Worm (Caenorhabditis elegans) whole organism, L2 larva: ENCODE results near the gene T05A7.11.
"Not testable (repeated sequence)": the region's sequence is repeated elsewhere in the genome, so short reads cannot be mapped to it uniquely, and the experiment has no call there.

Experiments used
- C34F6.9 ChIP-seq: fragments of 150-350 bp; optimal IDR thresholded peaks from 2 replicates; lab custom pipeline; 2014; ENCODE audit warnings: missing biosample characterization, missing genetic modification characterization
- F13H6.1 ChIP-seq: sonication (generic microtip); optimal IDR thresholded peaks from 2 replicates; lab custom pipeline; 2016; ENCODE audit warnings: missing genetic modification characterization, missing compliant biosample characterization
- R02D3.7 ChIP-seq: fragments of 150-350 bp; optimal IDR thresholded peaks from 2 replicates; lab custom pipeline; 2014; ENCODE audit warnings: missing biosample characterization, missing genetic modification characterization
- Y55F3AM.14 ChIP-seq: fragments of 200-800 bp; sonication (Bioruptor generic); optimal IDR thresholded peaks from 2 replicates; lab custom pipeline; 2018; ENCODE audit warnings: mild to moderate bottlenecking, missing genetic modification characterization, missing compliant biosample characterization
- ZK546.5 ChIP-seq: sonication (generic microtip); optimal IDR thresholded peaks from 2 replicates; lab custom pipeline; 2017; ENCODE audit warnings: missing biosample characterization, missing genetic modification characterization
- alr-1 ChIP-seq: fragments of 150-350 bp; optimal IDR thresholded peaks from 2 replicates; lab custom pipeline; 2014; ENCODE audit warnings: missing biosample characterization, missing genetic modification characterization
- aly-2 ChIP-seq: fragments of 150-350 bp; optimal IDR thresholded peaks from 2 replicates; lab custom pipeline; 2014; ENCODE audit warnings: missing biosample characterization, missing genetic modification characterization
- ama-1 ChIP-seq: fragments of 150-350 bp; optimal IDR thresholded peaks from 2 replicates; lab custom pipeline; 2018; ENCODE audit warnings: inconsistent platforms
- blmp-1 ChIP-seq: sonication (generic microtip); optimal IDR thresholded peaks from 2 replicates; lab custom pipeline; 2017; ENCODE audit warnings: missing genetic modification characterization, mild to moderate bottlenecking, missing compliant biosample characterization, antibody characterized with exemption, moderate library complexity; ENCODE audit not compliant: insufficient read depth
- ceh-16 ChIP-seq: fragments of 150-350 bp; optimal IDR thresholded peaks from 2 replicates; lab custom pipeline; 2014; ENCODE audit warnings: missing biosample characterization, missing genetic modification characterization
- ceh-82 ChIP-seq: fragments of 150-350 bp; optimal IDR thresholded peaks from 2 replicates; lab custom pipeline; 2014; ENCODE audit warnings: missing biosample characterization, missing genetic modification characterization
- crh-2 ChIP-seq: sonication (generic microtip); optimal IDR thresholded peaks from 2 replicates; lab custom pipeline; 2017; ENCODE audit warnings: missing biosample characterization, missing genetic modification characterization
- dmd-4 ChIP-seq: sonication (generic microtip); optimal IDR thresholded peaks from 2 replicates; lab custom pipeline; 2017; ENCODE audit warnings: missing biosample characterization, missing genetic modification characterization
- egl-27 ChIP-seq: sonication (generic microtip); optimal IDR thresholded peaks from 3 replicates; lab custom pipeline; 2017; ENCODE audit warnings: missing biosample characterization, missing genetic modification reagents, missing genetic modification characterization
- elt-1 ChIP-seq: fragments of 150-350 bp; optimal IDR thresholded peaks from 2 replicates; lab custom pipeline; 2014; ENCODE audit warnings: missing biosample characterization, missing genetic modification characterization
- elt-3 ChIP-seq: sonication (generic microtip); optimal IDR thresholded peaks from 2 replicates; lab custom pipeline; 2017; ENCODE audit warnings: missing biosample characterization, missing genetic modification characterization
- fos-1 ChIP-seq: fragments of 150-350 bp; optimal IDR thresholded peaks from 2 replicates; lab custom pipeline; 2014; ENCODE audit warnings: missing biosample characterization, missing genetic modification characterization
- gmeb-1 ChIP-seq: fragments of 150-350 bp; optimal IDR thresholded peaks from 2 replicates; lab custom pipeline; 2014; ENCODE audit warnings: missing biosample characterization, missing genetic modification characterization
- lin-11 ChIP-seq: fragments of 150-350 bp; sonication (generic microtip); optimal IDR thresholded peaks from 2 replicates; lab custom pipeline; 2014; ENCODE audit warnings: missing biosample characterization, missing genetic modification characterization, inconsistent platforms, mixed read lengths
- lin-13 ChIP-seq: fragments of 150-350 bp; optimal IDR thresholded peaks from 2 replicates; lab custom pipeline; 2014; ENCODE audit warnings: missing biosample characterization, missing genetic modification reagents, missing genetic modification characterization
- lin-39 ChIP-seq: fragments of 150-350 bp; optimal IDR thresholded peaks from 2 replicates; lab custom pipeline; 2014; ENCODE audit warnings: missing biosample characterization, missing genetic modification reagents, missing genetic modification characterization
- lsy-2 ChIP-seq, 2 experiments: fragments of 150-350 bp in 1 of 2; sonication (generic microtip) in 1 of 2; optimal IDR thresholded peaks; 2 replicates each; lab custom pipeline; 2014 to 2017; ENCODE audit warnings: missing biosample characterization in 2 of 2, missing genetic modification characterization in 2 of 2
- mab-5 ChIP-seq: fragments of 150-350 bp; optimal IDR thresholded peaks from 2 replicates; lab custom pipeline; 2014; ENCODE audit warnings: missing biosample characterization, missing genetic modification characterization
- mbf-1 ChIP-seq: sonication (generic microtip); optimal IDR thresholded peaks from 2 replicates; lab custom pipeline; 2017; ENCODE audit warnings: missing biosample characterization, missing genetic modification characterization
- mdl-1 ChIP-seq, 2 experiments: fragments of 150-350 bp in 1 of 2; sonication (generic microtip) in 1 of 2; optimal IDR thresholded peaks; 2 replicates each; lab custom pipeline; 2017; ENCODE audit warnings: missing biosample characterization in 2 of 2, missing genetic modification characterization in 2 of 2
- nhr-10 ChIP-seq: sonication (generic microtip); optimal IDR thresholded peaks from 2 replicates; lab custom pipeline; 2017; ENCODE audit warnings: missing biosample characterization, missing genetic modification characterization
- nhr-11 ChIP-seq: fragments of 150-350 bp; optimal IDR thresholded peaks from 2 replicates; lab custom pipeline; 2014; ENCODE audit warnings: missing biosample characterization, missing genetic modification characterization
- nhr-12 ChIP-seq: fragments of 150-350 bp; optimal IDR thresholded peaks from 2 replicates; lab custom pipeline; 2014; ENCODE audit warnings: missing biosample characterization, missing genetic modification characterization
- nhr-129 ChIP-seq: fragments of 150-350 bp; optimal IDR thresholded peaks from 2 replicates; lab custom pipeline; 2014; ENCODE audit warnings: missing biosample characterization, missing genetic modification characterization
- nhr-21 ChIP-seq: fragments of 150-350 bp; optimal IDR thresholded peaks from 2 replicates; lab custom pipeline; 2014; ENCODE audit warnings: missing biosample characterization, missing genetic modification characterization
- nhr-23 ChIP-seq: fragments of 150-350 bp; optimal IDR thresholded peaks from 2 replicates; lab custom pipeline; 2014; ENCODE audit warnings: missing biosample characterization, missing genetic modification reagents, missing genetic modification characterization
- nhr-237 ChIP-seq: fragments of 150-350 bp; optimal IDR thresholded peaks from 2 replicates; lab custom pipeline; 2014; ENCODE audit warnings: missing biosample characterization, missing genetic modification characterization
- nhr-25 ChIP-seq: fragments of 150-350 bp; sonication (generic microtip); optimal IDR thresholded peaks from 3 replicates; lab custom pipeline; 2014; ENCODE audit warnings: missing biosample characterization, missing genetic modification characterization
- nhr-6 ChIP-seq: fragments of 150-350 bp; optimal IDR thresholded peaks from 2 replicates; lab custom pipeline; 2014; ENCODE audit warnings: missing biosample characterization, missing genetic modification characterization
- nhr-77 ChIP-seq: fragments of 150-350 bp; optimal IDR thresholded peaks from 2 replicates; lab custom pipeline; 2014; ENCODE audit warnings: missing biosample characterization, missing genetic modification characterization
- peb-1 ChIP-seq: fragments of 150-350 bp; optimal IDR thresholded peaks from 2 replicates; lab custom pipeline; 2014; ENCODE audit warnings: missing biosample characterization, missing genetic modification characterization
- sem-4 ChIP-seq: fragments of 150-350 bp; optimal IDR thresholded peaks from 2 replicates; lab custom pipeline; 2014; ENCODE audit warnings: missing biosample characterization, missing genetic modification reagents, missing genetic modification characterization
- skn-1 ChIP-seq: sonication (generic microtip); optimal IDR thresholded peaks from 2 replicates; lab custom pipeline; 2017; ENCODE audit warnings: missing biosample characterization, missing genetic modification characterization
- sma-3 ChIP-seq: sonication (generic microtip); optimal IDR thresholded peaks from 2 replicates; lab custom pipeline; 2016; ENCODE audit warnings: missing genetic modification reagents, missing genetic modification characterization, missing compliant biosample characterization
- sma-9 ChIP-seq, 2 experiments: fragments of 150-350 bp in 1 of 2; sonication (generic microtip) in 1 of 2; optimal IDR thresholded peaks; 2 replicates each; lab custom pipeline; 2014 to 2016; ENCODE audit warnings: missing genetic modification characterization in 2 of 2, mild to moderate bottlenecking in 1 of 2, missing biosample characterization in 1 of 2, missing compliant biosample characterization in 1 of 2, missing genetic modification reagents in 1 of 2, moderate library complexity in 1 of 2
- snpc-4 ChIP-seq: fragments of 150-350 bp; optimal IDR thresholded peaks from 2 replicates; lab custom pipeline; 2014; ENCODE audit warnings: missing biosample characterization, missing genetic modification characterization
- unc-39 ChIP-seq: fragments of 150-350 bp; optimal IDR thresholded peaks from 2 replicates; lab custom pipeline; 2014; ENCODE audit warnings: missing biosample characterization, missing genetic modification characterization
- unc-55 ChIP-seq: fragments of 150-350 bp; sonication (generic microtip); optimal IDR thresholded peaks from 3 replicates; lab custom pipeline; 2014; ENCODE audit warnings: missing biosample characterization, missing genetic modification reagents, missing genetic modification characterization
- unc-62 ChIP-seq: fragments of 150-350 bp; optimal IDR thresholded peaks from 2 replicates; lab custom pipeline; 2014; ENCODE audit warnings: missing biosample characterization, missing genetic modification reagents, missing genetic modification characterization
- zag-1 ChIP-seq: fragments of 150-350 bp; optimal IDR thresholded peaks from 2 replicates; lab custom pipeline; 2014; ENCODE audit warnings: missing biosample characterization, missing genetic modification characterization
- ztf-1 ChIP-seq: fragments of 200-800 bp; sonication (Bioruptor generic); conservative IDR thresholded peaks from 2 replicates; pipeline ENCODE4 v1.3.6; 2022; ENCODE audit warnings: missing genetic modification characterization, missing compliant biosample characterization
- ztf-11 ChIP-seq: sonication (generic microtip); optimal IDR thresholded peaks from 2 replicates; lab custom pipeline; 2017; ENCODE audit warnings: missing biosample characterization, missing genetic modification characterization
- ztf-4 ChIP-seq: fragments of 150-350 bp; optimal IDR thresholded peaks from 2 replicates; lab custom pipeline; 2014; ENCODE audit warnings: missing biosample characterization, missing genetic modification characterization

The T05A7.11 gene

ce11 chrII:4701482-4702119, 36.3 kb upstream of the T05A7.11 start, which contains the start of gene unc-85:
TSS of gene unc-85 (plus strand) at chrII:4702069.
- peak in 1 of 2 experiments; percentile 44 for TF ChIP-seq mdl-1 (tag; optimal IDR thresholded peaks at IDR 0.05; lab: Kevin White, UChicago)
- peak; percentile 66 to 89 for TF ChIP-seq lsy-2 (tag; optimal IDR thresholded peaks at IDR 0.05; lab: Kevin White, UChicago)
- peak; percentile 73 for TF ChIP-seq crh-2 (tag; lab: Kevin White, UChicago)
- TF ChIP-seq nhr-129 (tag; lab: Kevin White, UChicago): peak; percentile 71
- TF ChIP-seq F13H6.1 (tag; lab: Kevin White, UChicago): peak; percentile 80
- peak; percentile 58 for TF ChIP-seq gmeb-1
- peak; percentile 22 for TF ChIP-seq sma-9 (GFP tag; optimal IDR thresholded peaks at IDR 0.05; lab: Kevin White, UChicago)
- not testable (repeated sequence) for TF ChIP-seq sma-9 (tag; optimal IDR thresholded peaks at IDR 0.05; lab: Kevin White, UChicago)
- TF ChIP-seq unc-55 (GFP tag; lab: Kevin White, UChicago): peak; percentile 69
- peak; percentile 23 for TF ChIP-seq lin-11 (tag; lab: Kevin White, UChicago)
- peak; percentile 69 for TF ChIP-seq nhr-25
- TF ChIP-seq nhr-6 (tag; lab: Kevin White, UChicago): peak; percentile 22
- peak; percentile 78 for TF ChIP-seq sma-3 (GFP tag; lab: Kevin White, UChicago)
- TF ChIP-seq lin-13 (GFP tag; lab: Kevin White, UChicago): peak; percentile 65
- peak; percentile 62 for TF ChIP-seq C34F6.9 (tag; lab: Kevin White, UChicago)
- TF ChIP-seq nhr-21 (tag; lab: Kevin White, UChicago): peak; percentile 17

- TF ChIP-seq mdl-1 (tag; optimal IDR thresholded peaks at IDR 0.05; lab: Kevin White, UChicago) (no peak), sma-3 (GFP tag; lab: Kevin White, UChicago) (peak; percentile 56), zag-1 (tag; lab: Kevin White, UChicago) (no peak), skn-1 (tag; lab: Kevin White, UChicago) (peak; percentile 98), fos-1 (peak; percentile 43), snpc-4 (tag; lab: Kevin White, UChicago) (peak; percentile 47), elt-3 (tag; lab: Kevin White, UChicago) (no peak), ztf-11 (tag; lab: Kevin White, UChicago) (no peak), nhr-77 (tag; lab: Kevin White, UChicago) (no peak), lsy-2 (tag; optimal IDR thresholded peaks at IDR 0.05; lab: Kevin White, UChicago) (peak; percentile 98 to 99), sem-4 (peak; percentile 4), lin-11 (tag; lab: Kevin White, UChicago) (peak; percentile 53), unc-39 (tag; lab: Kevin White, UChicago) (no peak), nhr-237 (tag; lab: Kevin White, UChicago) (no peak), mbf-1 (tag; lab: Kevin White, UChicago) (no peak), elt-1 (no peak), nhr-129 (tag; lab: Kevin White, UChicago) (peak; percentile 81), egl-27 (tag; lab: Kevin White, UChicago) (peak; percentile 33), gmeb-1 (peak; percentile 91), R02D3.7 (tag; lab: Kevin White, UChicago) (peak; percentile 20), nhr-10 (no peak), mab-5 (peak; percentile 55), ama-1 (lab: Kevin White, UChicago) (no peak), nhr-6 (tag; lab: Kevin White, UChicago) (no peak), blmp-1 (tag; lab: Kevin White, UChicago) (peak; percentile 38), crh-2 (tag; lab: Kevin White, UChicago) (peak; percentile 84), nhr-21 (tag; lab: Kevin White, UChicago) (peak; percentile 70), sma-9 (GFP tag; optimal IDR thresholded peaks at IDR 0.05; lab: Kevin White, UChicago) (peak; percentile 71), sma-9 (tag; optimal IDR thresholded peaks at IDR 0.05; lab: Kevin White, UChicago) (no peak), nhr-23 (tag; lab: Kevin White, UChicago) (no peak), aly-2 (tag; lab: Kevin White, UChicago) (no peak), unc-55 (GFP tag; lab: Kevin White, UChicago) (peak; percentile 95), alr-1 (tag; lab: Kevin White, UChicago) (no peak), unc-62 (GFP tag; lab: Kevin White, UChicago) (no peak), Y55F3AM.14 (no peak), ztf-1 (GFP tag; lab: Robert Waterston, UW) (no peak), ztf-4 (tag; lab: Kevin White, UChicago) (no peak), peb-1 (tag; lab: Kevin White, UChicago) (no peak), C34F6.9 (tag; lab: Kevin White, UChicago) (peak; percentile 85), ZK546.5 (tag; lab: Kevin White, UChicago) (peak; percentile 48), F13H6.1 (tag; lab: Kevin White, UChicago) (peak; percentile 25), ceh-16 (tag; lab: Kevin White, UChicago) (no peak), lin-13 (GFP tag; lab: Kevin White, UChicago) (peak; percentile 79), dmd-4 (tag; lab: Kevin White, UChicago) (no peak), lin-39 (tag; lab: Kevin White, UChicago) (no peak), nhr-12 (tag; lab: Kevin White, UChicago) (no peak), ceh-82 (tag; lab: Kevin White, UChicago) (no peak), nhr-11 (tag; lab: Kevin White, UChicago) (no peak), nhr-25 (peak; percentile 67)
Observed at ce11 chrII:4698266-4698771, 33.1 kb upstream of the T05A7.11 start, which contains the start of the genes rpn-5 and scc-1. TSS of gene rpn-5 (minus strand) at chrII:4698427. TSS of gene scc-1 (plus strand) at chrII:4698721.
